Worm (Caenorhabditis elegans) whole organism, late embryonic: Measurements from ENCODE around the gene F25B3.4.

ENCODE experiments used
- F13H6.1 ChIP-seq: sonication (generic microtip); optimal IDR thresholded peaks from 2 replicates; lab custom pipeline; 2016; ENCODE audit warnings: missing genetic modification characterization, missing compliant biosample characterization
- K02D7.2 ChIP-seq: sonication (generic microtip); optimal IDR thresholded peaks from 2 replicates; lab custom pipeline; 2017; ENCODE audit warnings: mild to moderate bottlenecking, missing genetic modification characterization, missing compliant biosample characterization
- K09A11.1 ChIP-seq: sonication (generic microtip); optimal IDR thresholded peaks from 2 replicates; lab custom pipeline; 2017; ENCODE audit warnings: antibody characterized with exemption, mild to moderate bottlenecking, missing genetic modification characterization, missing compliant biosample characterization; ENCODE audit not compliant: insufficient read depth
- Y22D7AL.16 ChIP-seq: sonication (generic microtip); optimal IDR thresholded peaks from 2 replicates; lab custom pipeline; 2016; ENCODE audit warnings: missing genetic modification characterization, missing compliant biosample characterization
- ahr-1 ChIP-seq: sonication (generic microtip); optimal IDR thresholded peaks from 2 replicates; lab custom pipeline; 2016; ENCODE audit warnings: missing genetic modification characterization, missing compliant biosample characterization
- ama-1 ChIP-seq: fragments of 150-350 bp; optimal IDR thresholded peaks from 2 replicates; lab custom pipeline; 2014
- ceh-14 ChIP-seq: sonication (generic microtip); optimal IDR thresholded peaks from 2 replicates; lab custom pipeline; 2016; ENCODE audit warnings: missing genotype, missing genetic modification characterization, missing compliant biosample characterization
- ceh-22 ChIP-seq: sonication (generic microtip); optimal IDR thresholded peaks from 2 replicates; lab custom pipeline; 2017; ENCODE audit warnings: missing biosample characterization, missing genetic modification characterization
- ceh-31 ChIP-seq: sonication (generic microtip); optimal IDR thresholded peaks from 2 replicates; lab custom pipeline; 2016; ENCODE audit warnings: missing genetic modification characterization, missing compliant biosample characterization
- ceh-34 ChIP-seq: sonication (generic microtip); optimal IDR thresholded peaks from 2 replicates; lab custom pipeline; 2016; ENCODE audit warnings: mild to moderate bottlenecking, missing genetic modification characterization, missing compliant biosample characterization
- ceh-9 ChIP-seq: sonication (generic microtip); optimal IDR thresholded peaks from 2 replicates; lab custom pipeline; 2016; ENCODE audit warnings: mild to moderate bottlenecking, missing genetic modification characterization, inconsistent platforms, missing compliant biosample characterization
- che-1 ChIP-seq: sonication (generic microtip); optimal IDR thresholded peaks from 2 replicates; lab custom pipeline; 2016; ENCODE audit warnings: mild to moderate bottlenecking, missing genetic modification characterization, missing compliant biosample characterization
- elt-2 ChIP-seq: sonication (generic microtip); optimal IDR thresholded peaks from 2 replicates; lab custom pipeline; 2016; ENCODE audit warnings: missing genetic modification reagents, missing genetic modification characterization, missing compliant biosample characterization
- elt-4 ChIP-seq: sonication (generic microtip); optimal IDR thresholded peaks from 2 replicates; lab custom pipeline; 2016; ENCODE audit warnings: missing genetic modification characterization, missing compliant biosample characterization
- eyg-1 ChIP-seq: sonication (generic microtip); optimal IDR thresholded peaks from 2 replicates; lab custom pipeline; 2016; ENCODE audit warnings: missing genotype, missing genetic modification characterization, missing compliant biosample characterization
- fax-1 ChIP-seq: sonication (generic microtip); optimal IDR thresholded peaks from 2 replicates; lab custom pipeline; 2016; ENCODE audit warnings: missing genotype, missing genetic modification characterization, missing compliant biosample characterization
- fkh-10 ChIP-seq: fragments of 150-350 bp; optimal IDR thresholded peaks from 2 replicates; lab custom pipeline; 2014; ENCODE audit warnings: missing biosample characterization, missing genetic modification reagents, missing genetic modification characterization
- hlh-6 ChIP-seq: sonication (generic microtip); optimal IDR thresholded peaks from 2 replicates; lab custom pipeline; 2016; ENCODE audit warnings: missing genotype, missing genetic modification characterization, missing compliant biosample characterization
- lim-6 ChIP-seq: sonication (generic microtip); optimal IDR thresholded peaks from 2 replicates; lab custom pipeline; 2016; ENCODE audit warnings: missing genetic modification characterization, missing compliant biosample characterization
- lin-11 ChIP-seq: fragments of 200-800 bp; sonication (Bioruptor generic); optimal IDR thresholded peaks from 2 replicates; lab custom pipeline; 2018; ENCODE audit warnings: mild to moderate bottlenecking, missing genetic modification characterization, missing compliant biosample characterization
- nhr-232 ChIP-seq: sonication (generic microtip); optimal IDR thresholded peaks from 2 replicates; lab custom pipeline; 2016; ENCODE audit warnings: missing genetic modification characterization, missing compliant biosample characterization
- npax-4 ChIP-seq: sonication (generic microtip); optimal IDR thresholded peaks from 2 replicates; lab custom pipeline; 2016; ENCODE audit warnings: missing genetic modification characterization, missing compliant biosample characterization
- pat-9 ChIP-seq: fragments of 200-800 bp; sonication (Bioruptor generic); optimal IDR thresholded peaks from 2 replicates; lab custom pipeline; 2018; ENCODE audit warnings: mild to moderate bottlenecking, missing genetic modification characterization, moderate library complexity, missing compliant biosample characterization
- pax-1 ChIP-seq: fragments of 150-350 bp; optimal IDR thresholded peaks from 2 replicates; lab custom pipeline; 2014; ENCODE audit warnings: missing biosample characterization, missing genetic modification characterization
- pha-2 ChIP-seq: sonication (generic microtip); optimal IDR thresholded peaks from 2 replicates; lab custom pipeline; 2017; ENCODE audit warnings: mild to moderate bottlenecking, missing genetic modification characterization, missing compliant biosample characterization
- pha-4 ChIP-seq: fragments of 150-350 bp; optimal IDR thresholded peaks from 2 replicates; lab custom pipeline; 2018; ENCODE audit warnings: missing biosample characterization, missing genetic modification reagents, missing genetic modification characterization
- pqm-1 ChIP-seq: sonication (generic microtip); optimal IDR thresholded peaks from 2 replicates; lab custom pipeline; 2016; ENCODE audit warnings: missing genetic modification characterization, missing compliant biosample characterization
- pros-1 ChIP-seq: fragments of 150-350 bp; optimal IDR thresholded peaks from 2 replicates; lab custom pipeline; 2014; ENCODE audit warnings: missing biosample characterization, missing genetic modification reagents, missing genetic modification characterization
- ref-2 ChIP-seq: sonication (generic microtip); optimal IDR thresholded peaks from 2 replicates; lab custom pipeline; 2016; ENCODE audit warnings: missing genetic modification characterization, missing compliant biosample characterization
- rnt-1 ChIP-seq: sonication (generic microtip); optimal IDR thresholded peaks from 2 replicates; lab custom pipeline; 2016; ENCODE audit warnings: missing genetic modification characterization, missing compliant biosample characterization
- sox-2 ChIP-seq: fragments of 200-800 bp; sonication (Bioruptor generic); IDR thresholded peaks from 2 replicates; pipeline ENCODE4 v1.3.6; 2022; ENCODE audit warnings: missing genetic modification reagents, missing genetic modification characterization, missing compliant biosample characterization
- sox-4 ChIP-seq: sonication (generic microtip); optimal IDR thresholded peaks from 2 replicates; lab custom pipeline; 2017; ENCODE audit warnings: mild to moderate bottlenecking, missing genetic modification characterization, inconsistent platforms, missing compliant biosample characterization
- syd-9 ChIP-seq: sonication (generic microtip); optimal IDR thresholded peaks from 2 replicates; lab custom pipeline; 2016; ENCODE audit warnings: mild to moderate bottlenecking, missing genetic modification characterization, moderate library complexity, missing compliant biosample characterization
- tbx-2 ChIP-seq: sonication (generic microtip); optimal IDR thresholded peaks from 2 replicates; lab custom pipeline; 2016; ENCODE audit warnings: missing genetic modification characterization, missing compliant biosample characterization
- tbx-7 ChIP-seq: sonication (generic microtip); optimal IDR thresholded peaks from 2 replicates; lab custom pipeline; 2016; ENCODE audit warnings: missing genotype, missing genetic modification characterization, missing compliant biosample characterization
- ttx-3 ChIP-seq: sonication (generic microtip); optimal IDR thresholded peaks from 2 replicates; lab custom pipeline; 2016; ENCODE audit warnings: missing genetic modification reagents, missing genetic modification characterization, missing compliant biosample characterization
- unc-55 ChIP-seq: sonication (generic microtip); optimal IDR thresholded peaks from 2 replicates; lab custom pipeline; 2017; ENCODE audit warnings: missing biosample characterization, missing genetic modification reagents, missing genetic modification characterization
- unc-86 ChIP-seq: sonication (generic microtip); optimal IDR thresholded peaks from 2 replicates; lab custom pipeline; 2016; ENCODE audit warnings: missing genetic modification characterization, missing compliant biosample characterization
- ztf-16 ChIP-seq: sonication (generic microtip); optimal IDR thresholded peaks from 2 replicates; lab custom pipeline; 2017; ENCODE audit warnings: missing genetic modification characterization, missing compliant biosample characterization

Gene F25B3.4

DNA sequence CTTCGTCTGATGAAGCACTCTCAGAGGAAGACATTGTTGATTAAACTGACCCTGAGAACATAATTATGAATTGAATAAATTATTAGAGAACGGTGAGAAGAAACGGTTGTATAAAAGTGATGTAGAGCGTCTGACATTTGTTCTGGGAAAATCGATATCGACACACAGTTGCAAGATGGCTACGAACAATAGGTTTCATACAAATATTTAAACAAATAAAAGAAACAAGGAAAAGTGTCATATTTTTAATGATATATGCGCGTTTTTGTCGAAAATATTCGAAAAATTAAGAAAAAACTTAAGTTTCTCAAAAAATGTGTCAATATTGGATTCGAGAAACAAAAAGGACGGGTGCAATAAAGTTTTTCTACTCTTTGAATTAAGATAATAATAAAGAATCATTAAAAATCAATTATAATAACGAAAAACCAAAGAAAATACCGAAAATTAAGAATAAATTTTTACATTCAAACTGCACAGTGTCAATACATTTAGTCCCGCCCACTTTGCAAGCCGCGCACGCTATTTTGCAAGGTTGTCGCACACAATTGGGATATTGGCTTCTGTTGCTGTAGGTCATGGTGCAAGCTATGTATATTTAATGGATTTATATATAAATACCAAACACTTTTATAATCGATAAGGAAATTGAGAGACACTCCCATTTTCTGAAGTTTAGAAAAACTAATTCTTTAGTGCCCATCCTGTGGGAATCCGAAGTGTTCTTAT is 14.2 kb upstream of the F25B3.4 start, which contains the start of gene rtfo-1 (continued):
- TF ChIP-seq unc-86 (tag; lab: Kevin White, UChicago) (no peak), tbx-2 (peak; percentile 46), elt-2 (tag; lab: Kevin White, UChicago) (peak; percentile 79), lin-11 (tag; lab: Kevin White, UChicago) (peak; percentile 32)

DNA sequence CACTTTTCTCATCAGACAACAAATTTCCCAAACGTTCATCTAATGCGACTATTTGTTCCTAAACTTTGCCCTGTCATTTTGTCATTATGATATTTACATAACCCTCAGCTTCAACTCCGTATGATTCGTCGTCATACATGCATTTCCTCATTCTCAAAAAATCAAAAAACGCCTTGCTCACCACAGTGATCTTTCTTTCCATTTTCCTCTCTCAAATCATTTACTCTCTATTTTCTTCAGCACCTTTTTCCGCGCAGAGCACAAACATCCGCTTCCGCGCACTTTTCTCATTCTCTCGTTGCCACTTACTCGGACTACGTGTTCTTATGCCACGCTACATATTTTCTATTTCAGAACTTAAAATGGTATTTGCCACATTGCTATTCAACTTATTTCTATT is 8.4 kb upstream of the F25B3.4 start, which contains the start of gene F25B3.2:
Gene F25B3.2, plus strand, starts transcription at position 301 of the 400 bp plus-strand sequence.
- TF ChIP-seq eyg-1 (no peak), nhr-232 (no peak), ceh-22 (no peak)

DNA sequence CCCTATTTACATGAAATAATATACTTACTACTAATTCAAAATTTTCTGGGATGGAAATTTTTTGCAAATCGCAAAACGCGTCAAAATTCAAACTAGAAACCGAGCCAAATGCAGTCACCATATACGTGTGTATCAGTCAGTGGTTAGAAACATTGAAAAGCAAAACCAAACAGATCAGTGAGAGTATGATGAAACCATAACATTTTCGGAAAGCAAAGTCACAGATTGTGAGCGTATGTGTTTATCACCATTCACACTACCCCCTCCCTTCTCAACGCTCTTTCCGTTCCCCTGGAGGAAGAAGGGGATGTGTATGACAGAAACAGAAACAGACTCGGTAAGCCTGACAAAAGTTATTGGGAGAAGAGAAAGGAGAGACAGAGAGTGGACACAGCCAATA is 3.1 kb upstream of the F25B3.4 start:
- TF ChIP-seq ceh-14 (tag; lab: Kevin White, UChicago) = no peak

DNA sequence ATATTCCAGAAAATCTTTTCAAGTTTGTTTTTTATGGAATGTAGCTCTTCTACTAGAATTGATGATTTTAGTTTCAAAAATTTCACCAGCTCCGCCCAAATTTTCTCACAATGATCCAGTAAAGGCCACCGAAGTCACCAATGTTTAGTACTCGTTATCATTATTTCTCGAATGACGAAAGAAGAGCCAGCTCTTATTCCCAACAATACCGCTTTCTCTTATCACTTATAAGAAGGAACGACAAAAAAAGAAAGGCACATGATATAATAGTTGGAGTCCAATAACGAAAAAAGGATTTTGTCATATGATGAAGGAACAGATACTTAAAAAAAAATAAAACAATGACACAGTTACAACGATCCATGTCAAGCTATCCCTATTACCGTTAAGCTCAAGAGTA is 2.4 kb upstream of the F25B3.4 start:
- TF ChIP-seq elt-2 (tag; lab: Kevin White, UChicago) (peak; percentile 3), ceh-9 (no peak), K09A11.1 (tag; lab: Kevin White, UChicago) (no peak), hlh-6 (tag; lab: Kevin White, UChicago) (no peak), lim-6 (tag; lab: Kevin White, UChicago) (no peak), sox-2 (GFP tag; lab: Robert Waterston, UW) (no peak), fkh-10 (no peak), ahr-1 (tag; lab: Kevin White, UChicago) (no peak), pat-9 (tag; lab: Kevin White, UChicago) (no peak)

DNA sequence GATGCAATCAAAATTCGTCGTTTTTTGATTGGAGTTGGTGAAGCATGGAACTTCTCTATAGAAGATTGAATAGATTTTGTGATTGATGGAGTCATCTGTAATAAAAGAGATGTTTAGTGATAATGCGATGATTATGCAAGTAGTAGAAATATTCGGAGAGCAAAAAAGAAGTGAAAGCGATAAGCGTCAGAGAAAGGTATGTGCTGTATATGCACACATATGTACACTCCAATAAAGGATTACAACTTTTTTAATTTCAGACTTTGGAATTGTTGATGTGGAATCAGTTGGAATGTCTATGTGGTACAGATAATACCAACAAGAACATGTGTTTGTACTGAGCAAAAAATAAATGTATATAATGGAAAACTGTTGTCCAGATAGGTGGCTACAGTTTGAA is 1.6 kb upstream of the F25B3.4 start, which contains the start of gene F25B3.5:
Gene F25B3.5, minus strand, starts transcription at position 101 of the 400 bp plus-strand sequence.
- no peak for TF ChIP-seq npax-4 (tag; lab: Kevin White, UChicago)
- TF ChIP-seq ceh-31 = no peak
- no peak for TF ChIP-seq pax-1 (tag; lab: Kevin White, UChicago)
- no peak for TF ChIP-seq sox-2 (GFP tag; lab: Robert Waterston, UW)
- no peak for TF ChIP-seq tbx-2
- no peak for TF ChIP-seq hlh-6 (tag; lab: Kevin White, UChicago)
- TF ChIP-seq sox-4 = no peak
- TF ChIP-seq F13H6.1 = no peak
- TF ChIP-seq rnt-1 = no peak
- no peak for TF ChIP-seq K02D7.2
- TF ChIP-seq pqm-1 (tag; lab: Kevin White, UChicago) = no peak
- no peak for TF ChIP-seq ceh-22
- no peak for TF ChIP-seq ref-2 (tag; lab: Kevin White, UChicago)
- TF ChIP-seq Y22D7AL.16 (tag; lab: Kevin White, UChicago) = no peak

DNA sequence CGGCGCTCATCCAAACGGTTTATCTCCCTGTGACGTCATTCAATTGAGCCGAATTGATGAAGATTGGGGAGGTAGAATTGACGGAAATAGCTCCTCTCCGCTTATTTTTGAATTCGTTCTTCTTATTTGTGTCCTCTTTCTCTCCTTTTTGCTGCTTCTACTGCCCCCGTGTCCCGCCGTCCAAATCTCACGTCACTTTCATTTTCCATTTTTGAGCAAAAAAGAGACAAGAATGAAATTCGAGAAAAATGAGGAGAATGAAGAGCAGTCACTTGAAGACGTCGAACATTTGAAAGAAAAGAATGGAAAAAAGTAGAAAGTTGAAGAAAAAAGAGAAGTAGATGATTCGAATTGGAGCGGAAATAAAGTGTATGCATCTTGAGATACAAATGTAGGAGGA is 5.0 kb downstream of the F25B3.4 start:
- TF ChIP-seq npax-4 (tag; lab: Kevin White, UChicago) (no peak), ceh-34 (tag; lab: Kevin White, UChicago) (no peak), tbx-7 (tag; lab: Kevin White, UChicago) (no peak), ama-1 (no peak), K09A11.1 (tag; lab: Kevin White, UChicago) (no peak), ttx-3 (no peak), ztf-16 (tag; lab: Kevin White, UChicago) (no peak), pha-4 (no peak), unc-55 (GFP tag; lab: Kevin White, UChicago) (no peak), syd-9 (tag; lab: Kevin White, UChicago) (no peak), pax-1 (tag; lab: Kevin White, UChicago) (no peak), pros-1 (tag; lab: Kevin White, UChicago) (no peak), fkh-10 (no peak), che-1 (tag; lab: Kevin White, UChicago) (no peak), fax-1 (no peak), rnt-1 (no peak), pqm-1 (tag; lab: Kevin White, UChicago) (no peak), pha-2 (no peak), elt-4 (tag; lab: Kevin White, UChicago) (no peak)
- TF ChIP-seq, all 69 proteins: peak for 0
